Fruit fly (Drosophila melanogaster) whole organism, embryonic: Measurements from ENCODE around the gene CG13833.

Experiments
- Ada2b ChIP-seq: fragments of 200-800 bp; sonication (Bioruptor generic); IDR thresholded peaks from 2 replicates; pipeline ENCODE4 v1.3.6; 2022; ENCODE audit warnings: missing biosample characterization, missing genetic modification characterization
- CG11247 ChIP-seq: fragments of 200-800 bp; sonication (Bioruptor generic); IDR thresholded peaks from 2 replicates; pipeline ENCODE4 v1.3.6; 2022; ENCODE audit warnings: missing biosample characterization, missing genetic modification characterization
- CG12299 ChIP-seq: fragments of 200-800 bp; sonication (Bioruptor generic); optimal IDR thresholded peaks from 2 replicates; lab custom pipeline; 2018; ENCODE audit warnings: missing biosample characterization, mild to moderate bottlenecking, missing genetic modification characterization
- CG15269 ChIP-seq: fragments of 200-800 bp; sonication (Bioruptor generic); optimal IDR thresholded peaks from 2 replicates; lab custom pipeline; 2018; ENCODE audit warnings: missing biosample characterization, mild to moderate bottlenecking, missing genetic modification characterization, moderate library complexity
- CG15479 ChIP-seq: fragments of 200-800 bp; sonication (Bioruptor generic); optimal IDR thresholded peaks from 3 replicates; lab custom pipeline; 2019; ENCODE audit warnings: missing biosample characterization, mild to moderate bottlenecking, missing genetic modification characterization, moderate library complexity
- CG1603 ChIP-seq: fragments of 200-800 bp; sonication (Bioruptor generic); optimal IDR thresholded peaks from 2 replicates; lab custom pipeline; 2019; ENCODE audit warnings: missing biosample characterization, mild to moderate bottlenecking, missing genetic modification characterization, moderate library complexity
- CG16779 ChIP-seq: fragments of 200-800 bp; sonication (Bioruptor generic); IDR thresholded peaks from 2 replicates; pipeline ENCODE4 v1.3.6; 2022; ENCODE audit warnings: missing biosample characterization, missing genetic modification characterization
- CG17361 ChIP-seq: fragments of 200-800 bp; sonication (Bioruptor generic); IDR thresholded peaks from 3 replicates; pipeline ENCODE4 v1.3.6; 2022; ENCODE audit warnings: missing biosample characterization, missing genetic modification characterization
- CG18262 ChIP-seq: fragments of 200-800 bp; optimal IDR thresholded peaks from 3 replicates; lab custom pipeline; 2019; ENCODE audit warnings: missing biosample characterization, mild to moderate bottlenecking, missing genetic modification characterization, moderate library complexity
- CG2712 ChIP-seq: fragments of 200-800 bp; optimal IDR thresholded peaks from 3 replicates; lab custom pipeline; 2019; ENCODE audit warnings: missing biosample characterization, mild to moderate bottlenecking, missing genetic modification characterization, moderate library complexity
- CG30403 ChIP-seq: fragments of 200-800 bp; sonication (Bioruptor generic); optimal IDR thresholded peaks from 3 replicates; lab custom pipeline; 2016; ENCODE audit warnings: missing biosample characterization, missing genetic modification characterization
- CG34422 ChIP-seq: fragments of 200-800 bp; sonication (Bioruptor generic); IDR thresholded peaks from 3 replicates; pipeline ENCODE4 v1.3.6; 2022; ENCODE audit warnings: missing biosample characterization, missing genetic modification characterization
- CG7271 ChIP-seq: fragments of 200-800 bp; sonication (Bioruptor generic); optimal IDR thresholded peaks from 2 replicates; lab custom pipeline; 2018; ENCODE audit warnings: missing biosample characterization, mild to moderate bottlenecking, missing genetic modification characterization, moderate library complexity
- CG7745 ChIP-seq: fragments of 200-800 bp; sonication (Bioruptor generic); optimal IDR thresholded peaks from 2 replicates; lab custom pipeline; 2018; ENCODE audit warnings: missing biosample characterization, mild to moderate bottlenecking, missing genetic modification characterization, moderate library complexity
- CG7928 ChIP-seq: fragments of 200-800 bp; sonication (Bioruptor generic); optimal IDR thresholded peaks from 2 replicates; lab custom pipeline; 2017; ENCODE audit warnings: missing biosample characterization, mild to moderate bottlenecking, missing genetic modification characterization
- CG8359 ChIP-seq: fragments of 200-800 bp; sonication (Bioruptor generic); optimal IDR thresholded peaks from 2 replicates; lab custom pipeline; 2017; ENCODE audit warnings: missing biosample characterization, mild to moderate bottlenecking, missing genetic modification characterization, borderline replicate concordance
- CHES-1-like ChIP-seq: fragments of 200-800 bp; sonication (Bioruptor generic); optimal IDR thresholded peaks from 2 replicates; lab custom pipeline; 2016; ENCODE audit warnings: missing biosample characterization, missing genetic modification characterization
- CoRest ChIP-seq: fragments of 200-800 bp; sonication (Bioruptor generic); optimal IDR thresholded peaks from 3 replicates; lab custom pipeline; 2018; ENCODE audit warnings: missing biosample characterization, mild to moderate bottlenecking, missing genetic modification characterization, moderate library complexity
- D ChIP-seq, 2 experiments: fragments of 200-800 bp in 1 of 2; fragments of >200 bp in 1 of 2; sonication (Bioruptor generic) in 1 of 2; optimal IDR thresholded peaks; 2 replicates in 1 of 2; 3 replicates in 1 of 2; lab custom pipeline; 2017; ENCODE audit warnings: mild to moderate bottlenecking in 1 of 2, missing biosample characterization in 1 of 2, missing genetic modification characterization in 1 of 2, missing genetic modification reagents in 1 of 2
- D19A ChIP-seq: fragments of 200-800 bp; optimal IDR thresholded peaks from 3 replicates; lab custom pipeline; 2019; ENCODE audit warnings: missing biosample characterization, mild to moderate bottlenecking, missing genetic modification characterization, moderate library complexity
- Hey ChIP-seq: fragments of 200-800 bp; sonication (Bioruptor generic); optimal IDR thresholded peaks from 3 replicates; lab custom pipeline; 2018; ENCODE audit warnings: missing biosample characterization, mild to moderate bottlenecking, missing genetic modification characterization
- ato ChIP-seq: fragments of 200-800 bp; sonication (Bioruptor generic); IDR thresholded peaks from 2 replicates; pipeline ENCODE4 v1.3.6; 2022; ENCODE audit warnings: missing biosample characterization, missing genetic modification characterization; ENCODE audit not compliant: partially characterized antibody
- az2 ChIP-seq: fragments of 200-800 bp; sonication (Bioruptor generic); optimal IDR thresholded peaks from 3 replicates; lab custom pipeline; 2016; ENCODE audit warnings: missing biosample characterization, missing genetic modification characterization
- btn ChIP-seq: fragments of 200-800 bp; sonication (Bioruptor generic); optimal IDR thresholded peaks from 2 replicates; lab custom pipeline; 2016; ENCODE audit warnings: missing biosample characterization, missing genetic modification characterization
- dan ChIP-seq: fragments of 200-800 bp; sonication (Bioruptor generic); IDR thresholded peaks from 2 replicates; pipeline ENCODE4 v1.3.6; 2022; ENCODE audit warnings: missing biosample characterization, missing genetic modification characterization
- dimm ChIP-seq: fragments of 200-800 bp; sonication (Bioruptor generic); IDR thresholded peaks from 2 replicates; pipeline ENCODE4 v1.3.6; 2022; ENCODE audit warnings: missing biosample characterization, missing genetic modification characterization
- disco-r ChIP-seq: fragments of 200-800 bp; sonication (Bioruptor generic); optimal IDR thresholded peaks from 2 replicates; lab custom pipeline; 2016; ENCODE audit warnings: missing biosample characterization, missing genetic modification characterization
- dmrt11E ChIP-seq: fragments of 200-800 bp; sonication (Bioruptor generic); optimal IDR thresholded peaks from 3 replicates; lab custom pipeline; 2018; ENCODE audit warnings: missing biosample characterization, mild to moderate bottlenecking, missing genetic modification characterization, moderate library complexity
- gem ChIP-seq: fragments of 200-800 bp; sonication (Bioruptor generic); optimal IDR thresholded peaks from 2 replicates; lab custom pipeline; 2019; ENCODE audit warnings: missing biosample characterization, mild to moderate bottlenecking, missing genetic modification characterization, moderate library complexity
- lola ChIP-seq, 3 experiments: fragments of >200 bp in 2 of 3; fragments of 200-800 bp in 1 of 3; sonication (Bioruptor generic) in 1 of 3; optimal IDR thresholded peaks; 2 replicates each; lab custom pipeline; 2017 to 2019; ENCODE audit warnings: missing biosample characterization in 3 of 3, missing genetic modification characterization in 3 of 3, mild to moderate bottlenecking in 1 of 3, moderate library complexity in 1 of 3
- nmo ChIP-seq: fragments of 200-800 bp; sonication (Bioruptor generic); optimal IDR thresholded peaks from 2 replicates; lab custom pipeline; 2018; ENCODE audit warnings: missing biosample characterization, mild to moderate bottlenecking, missing genetic modification characterization, moderate library complexity
- pb ChIP-seq: fragments of 200-800 bp; sonication (Bioruptor generic); optimal IDR thresholded peaks from 3 replicates; lab custom pipeline; 2016; ENCODE audit warnings: missing biosample characterization, missing genetic modification characterization
- peb ChIP-seq: fragments of 200-800 bp; sonication (Bioruptor generic); IDR thresholded peaks from 2 replicates; pipeline ENCODE4 v1.3.6; 2022; ENCODE audit warnings: missing biosample characterization, missing genetic modification characterization
- ranshi ChIP-seq: fragments of 200-800 bp; sonication (Bioruptor generic); IDR thresholded peaks from 2 replicates; pipeline ENCODE4 v1.3.6; 2022; ENCODE audit warnings: missing biosample characterization, missing genetic modification characterization
- schlank ChIP-seq: fragments of 200-800 bp; sonication (Bioruptor generic); optimal IDR thresholded peaks from 2 replicates; lab custom pipeline; 2018; ENCODE audit warnings: missing biosample characterization, mild to moderate bottlenecking, missing genetic modification characterization
- sens ChIP-seq: fragments of 200-800 bp; sonication (Bioruptor generic); peaks from one replicate; lab custom pipeline; 2016; ENCODE audit warnings: missing biosample characterization, missing genetic modification characterization
- sim ChIP-seq: fragments of 200-800 bp; sonication (Bioruptor generic); IDR thresholded peaks from 2 replicates; pipeline ENCODE4 v1.3.6; 2022; ENCODE audit warnings: missing biosample characterization, missing genetic modification characterization
- sima ChIP-seq: fragments of 200-800 bp; sonication (Bioruptor generic); optimal IDR thresholded peaks from 2 replicates; lab custom pipeline; 2016; ENCODE audit warnings: missing biosample characterization, missing genetic modification characterization
- sisA ChIP-seq: fragments of 200-800 bp; sonication (Bioruptor generic); IDR thresholded peaks from 2 replicates; pipeline ENCODE4 v1.3.6; 2022; ENCODE audit warnings: missing biosample characterization, missing genetic modification characterization
- slp2 ChIP-seq: fragments of 200-800 bp; sonication (Bioruptor generic); optimal IDR thresholded peaks from 2 replicates; lab custom pipeline; 2016; ENCODE audit warnings: missing biosample characterization, missing genetic modification characterization
- stwl ChIP-seq: fragments of 200-800 bp; sonication (Bioruptor generic); optimal IDR thresholded peaks from 3 replicates; lab custom pipeline; 2018; ENCODE audit warnings: missing biosample characterization, mild to moderate bottlenecking, missing genetic modification characterization, moderate library complexity
- tap ChIP-seq: fragments of 200-800 bp; optimal IDR thresholded peaks from 3 replicates; lab custom pipeline; 2019; ENCODE audit warnings: missing biosample characterization, mild to moderate bottlenecking, missing genetic modification characterization, moderate library complexity
- twi ChIP-seq: fragments of 200-800 bp; optimal IDR thresholded peaks from 2 replicates; lab custom pipeline; 2019; ENCODE audit warnings: missing biosample characterization, mild to moderate bottlenecking, missing genetic modification characterization, moderate library complexity
- zfh1 ChIP-seq: fragments of 200-800 bp; sonication (Bioruptor generic); IDR thresholded peaks from 3 replicates; pipeline ENCODE4 v1.3.6; 2022; ENCODE audit warnings: missing biosample characterization, missing genetic modification characterization

The CG13833 gene

DNA sequence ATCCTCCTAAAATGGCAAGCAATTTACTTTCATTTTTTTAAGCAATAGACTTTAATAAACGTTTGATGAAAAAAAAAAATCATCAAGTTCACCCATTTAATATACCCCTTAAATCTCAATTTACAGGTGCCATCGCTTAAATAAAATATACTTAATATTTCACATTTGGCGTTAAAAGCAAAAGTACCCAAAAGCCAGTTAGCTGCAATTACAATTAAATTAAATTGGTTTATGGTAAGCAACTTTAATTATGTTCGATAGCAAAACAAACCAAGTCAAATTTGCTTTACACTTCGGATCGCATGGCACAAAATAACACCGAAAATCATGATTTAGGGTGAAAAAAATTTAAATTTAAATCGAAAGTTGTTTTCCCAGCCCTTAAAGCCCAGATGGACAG lies 6.6 kb upstream of the CG13833 start, which contains the start of gene CG13838:
CG13838 (plus strand) TSS at position 301 of the 400 bp plus-strand sequence.
- TF ChIP-seq schlank (tag; lab: Kevin White, UChicago) (no peak), sisA (no peak), az2 (GFP tag; lab: Kevin White, UChicago) (no peak), CG15479 (GFP tag; lab: Kevin White, UChicago) (no peak), CG11247 (GFP tag; lab: Robert Waterston, UW) (no peak), CG34422 (GFP tag; lab: Robert Waterston, UW) (no peak), ranshi (GFP tag; lab: Robert Waterston, UW) (no peak), zfh1 (GFP tag; lab: Robert Waterston, UW) (no peak), dimm (GFP tag; lab: Robert Waterston, UW) (no peak), CG15269 (no peak), sim (GFP tag; lab: Robert Waterston, UW) (no peak), Ada2b (GFP tag; lab: Robert Waterston, UW) (no peak), tap (tag; lab: Kevin White, UChicago) (no peak), CG7271 (tag; lab: Kevin White, UChicago) (no peak), stwl (tag; lab: Kevin White, UChicago) (no peak)

- peak; percentile 64 for TF ChIP-seq sens (GFP tag; lab: Kevin White, UChicago)
- TF ChIP-seq dan (GFP tag; lab: Robert Waterston, UW), result no peak
- peak; percentile 86 for TF ChIP-seq twi (tag; lab: Kevin White, UChicago)
- TF ChIP-seq, all 482 proteins: peak for 2
These were observed 2.7 kb upstream of the CG13833 start for dm6 chr3R:23038062-23038461.

- TF ChIP-seq peb (GFP tag; lab: Robert Waterston, UW) (no peak), ato (no peak), CG7745 (tag; lab: Kevin White, UChicago) (no peak), lola (GFP tag; optimal IDR thresholded peaks at IDR 0.05; lab: Kevin White, UChicago) (peak in 1 of 3 experiments; percentile 17), CG17361 (GFP tag; lab: Robert Waterston, UW) (0 out of 3 replicates have a peak, but pooled peaks have one; percentile 23), CoRest (tag; lab: Kevin White, UChicago) (peak; percentile 4), CG7928 (GFP tag; lab: Kevin White, UChicago) (no peak), CG30403 (GFP tag; lab: Kevin White, UChicago) (no peak), dmrt11E (tag; lab: Kevin White, UChicago) (peak; percentile 33), CG2712 (tag; lab: Kevin White, UChicago) (peak; percentile 9), sima (GFP tag; lab: Kevin White, UChicago) (no peak), CG12299 (tag; lab: Kevin White, UChicago) (no peak), CG16779 (GFP tag; lab: Robert Waterston, UW) (no peak), D19A (tag; lab: Kevin White, UChicago) (peak; percentile 86), pb (GFP tag; lab: Kevin White, UChicago) (no peak), D (optimal IDR thresholded peaks at IDR 0.05; lab: Kevin White, UChicago) (no peak), D (GFP tag; optimal IDR thresholded peaks at IDR 0.05; lab: Kevin White, UChicago) (no peak), gem (tag; lab: Kevin White, UChicago) (peak; percentile 28), CG8359 (no peak), CHES-1-like (GFP tag; lab: Kevin White, UChicago) (no peak), CG18262 (peak; percentile 42), disco-r (no peak), CG1603 (tag; lab: Kevin White, UChicago) (no peak), Hey (no peak), btn (GFP tag; lab: Kevin White, UChicago) (no peak), slp2 (GFP tag; lab: Kevin White, UChicago) (no peak), nmo (peak; percentile 15)
These were observed 958 bp upstream of the CG13833 start for dm6 chr3R:23036321-23036720.
